Worm (Caenorhabditis elegans): ENCODE data around the gene acr-23.

acr-23 gene

DNA sequence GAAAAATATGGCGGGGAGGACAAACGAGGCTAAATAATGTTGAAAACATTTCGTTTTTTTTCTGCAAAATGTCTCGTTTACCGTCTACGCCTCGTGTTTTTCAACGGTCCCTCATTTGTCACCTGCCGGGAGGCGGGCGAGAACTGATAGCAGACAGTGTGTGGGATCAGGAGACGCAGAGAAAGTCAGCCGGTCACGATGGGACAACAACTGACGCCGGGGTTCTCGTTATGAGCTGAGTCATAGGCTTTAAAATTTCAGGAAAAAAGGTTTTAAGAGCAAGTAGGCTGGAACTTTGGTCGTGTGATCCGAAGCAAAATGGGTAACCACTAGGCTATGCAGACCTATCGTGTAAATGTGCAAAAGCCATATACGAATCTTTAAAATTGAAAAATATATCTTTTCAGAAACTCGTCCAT, 26.4 kb upstream of the acr-23 start, which contains the start of gene W08A12.2 (continued):
- no peak for TF ChIP-seq ztf-11 (tag; optimal IDR thresholded peaks at IDR 0.05)
- no peak for TF ChIP-seq jun-1 (tag; optimal IDR thresholded peaks at IDR 0.05)
- TF ChIP-seq dmd-9 (GFP tag; IDR thresholded peaks at IDR 0.05) = no peak
- TF ChIP-seq ceh-28 (tag; optimal IDR thresholded peaks at IDR 0.05) = no peak
- TF ChIP-seq F37D6.2 (tag; optimal IDR thresholded peaks at IDR 0.05) = no peak
- no peak for TF ChIP-seq egl-27 (tag; optimal IDR thresholded peaks at IDR 0.05)
- peak; percentile 62; the same call in 1 of the 2 replicates for TF ChIP-seq D1046.2 (GFP tag; IDR thresholded peaks at IDR 0.05)
- TF ChIP-seq nhr-41 (GFP tag; IDR thresholded peaks at IDR 0.05) = peak; percentile 74; the same call in 1 of the 2 replicates

DNA sequence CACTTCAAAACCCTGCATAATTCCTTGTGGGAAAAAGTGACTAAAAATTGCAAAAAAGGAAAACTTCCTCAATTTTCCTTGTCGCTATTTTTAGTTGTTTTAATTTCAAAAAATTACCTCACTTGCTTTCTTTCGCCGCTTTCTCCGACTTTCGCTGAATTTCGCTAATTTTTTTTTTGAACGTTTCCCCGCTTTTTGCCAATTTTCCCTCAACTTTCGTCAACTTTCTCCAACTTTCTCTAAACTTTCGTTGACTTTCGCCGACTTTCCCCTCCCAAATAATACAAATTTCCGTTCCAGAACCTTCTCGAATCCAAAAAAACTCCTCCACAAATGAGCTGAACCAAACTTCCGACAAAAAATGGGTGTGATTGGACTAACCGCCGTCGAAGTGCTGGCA, 23.2 kb upstream of the acr-23 start, which contains the start of gene W08A12.3:
TSS of gene W08A12.3 (plus strand) at position 301 of the 400 bp plus-strand sequence.
- no peak for TF ChIP-seq egl-43 (GFP tag; IDR thresholded peaks at IDR 0.05)
- TF ChIP-seq hlh-30 (tag; optimal IDR thresholded peaks at IDR 0.05; ENCODE audit: insufficient read depth) = no peak
- no peak for TF ChIP-seq egl-27 (tag; optimal IDR thresholded peaks at IDR 0.05)
- TF ChIP-seq mdl-1 (tag; optimal IDR thresholded peaks at IDR 0.05) = no peak
- TF ChIP-seq nhr-48 (tag; optimal IDR thresholded peaks at IDR 0.05) = no peak
- TF ChIP-seq F44E2.7 (GFP tag; IDR thresholded peaks at IDR 0.05) = no peak
- TF ChIP-seq nhr-237 (tag; optimal IDR thresholded peaks at IDR 0.05) = no peak
- no peak for TF ChIP-seq nhr-77 (tag; optimal IDR thresholded peaks at IDR 0.05)
- no peak for TF ChIP-seq mdt-29 (GFP tag; IDR thresholded peaks at IDR 0.05)
- no peak for TF ChIP-seq tra-1 (GFP tag; IDR thresholded peaks at IDR 0.05)
- TF ChIP-seq spr-3 (GFP tag; optimal IDR thresholded peaks at IDR 0.05) = no peak
- no peak for TF ChIP-seq lin-13 (GFP tag; optimal IDR thresholded peaks at IDR 0.05)

DNA sequence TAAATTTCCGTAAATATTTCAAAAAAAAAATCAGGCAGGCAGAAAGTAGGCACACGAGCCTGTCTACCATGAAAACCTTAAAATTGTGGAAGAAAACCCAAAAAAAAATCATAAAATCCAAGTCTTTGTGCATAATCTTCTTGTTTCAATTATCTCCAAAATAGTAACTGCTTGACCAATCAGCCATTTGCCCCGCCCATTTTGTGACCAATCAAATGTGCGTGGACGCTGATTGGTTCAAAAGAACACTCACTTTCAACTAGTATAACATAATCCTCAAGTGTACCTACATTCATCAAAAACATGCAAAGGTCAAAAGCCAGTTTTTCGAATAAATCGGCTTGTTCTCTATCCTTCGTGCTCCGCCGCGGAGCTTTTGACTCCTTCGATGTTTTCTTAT, 19.1 kb upstream of the acr-23 start:
- TF ChIP-seq nhr-48 (tag; optimal IDR thresholded peaks at IDR 0.05) (no peak), T20F7.1 (GFP tag; optimal IDR thresholded peaks at IDR 0.05) (no peak), lin-29 (GFP tag; IDR thresholded peaks at IDR 0.05) (no peak), ctbp-1 (GFP tag; IDR thresholded peaks at IDR 0.05) (no peak), unc-62 (GFP tag; optimal IDR thresholded peaks at IDR 0.05 in 1 of 2) (peak in 1 of 2 experiments; percentile 71), unc-62 (tag; optimal IDR thresholded peaks at IDR 0.05) (no peak), aha-1 (tag) (peak; percentile 51), F44E2.7 (GFP tag; IDR thresholded peaks at IDR 0.05) (no peak), lin-39 (tag; optimal IDR thresholded peaks at IDR 0.05) (no peak), ces-1 (GFP tag; optimal IDR thresholded peaks at IDR 0.05) (no peak), vab-7 (GFP tag; IDR thresholded peaks at IDR 0.05) (no peak), nhr-102 (tag; optimal IDR thresholded peaks at IDR 0.05) (no peak), spr-1 (tag; optimal IDR thresholded peaks at IDR 0.05) (no peak), fos-1 (tag; optimal IDR thresholded peaks at IDR 0.05) (no peak)

DNA sequence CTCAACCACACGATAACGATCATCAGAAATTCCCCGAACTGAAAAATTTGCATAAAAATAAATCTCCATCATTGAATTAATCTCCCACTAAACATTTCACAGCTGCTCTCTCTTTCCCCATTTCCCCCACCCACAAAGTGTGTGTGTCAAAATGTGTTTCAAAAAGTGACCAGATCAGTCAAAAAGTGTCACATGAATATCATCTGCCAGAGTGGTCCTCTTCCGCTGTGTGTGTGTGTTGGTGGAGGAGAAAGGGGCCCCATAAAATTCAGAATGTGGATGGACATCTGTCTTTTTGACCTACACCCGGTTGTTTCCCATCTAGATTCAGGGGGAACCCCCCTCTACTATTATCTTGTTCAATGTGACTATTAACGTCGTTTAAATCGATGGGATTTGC, 17.8 kb upstream of the acr-23 start:
- TF ChIP-seq lin-15B (tag; optimal IDR thresholded peaks at IDR 0.05) = no peak
- TF ChIP-seq nhr-11 (tag; optimal IDR thresholded peaks at IDR 0.05) = peak; percentile 16
- no peak for TF ChIP-seq zip-2 (tag; optimal IDR thresholded peaks at IDR 0.05)
- peak; percentile 45 for TF ChIP-seq hlh-30 (tag; optimal IDR thresholded peaks at IDR 0.05; ENCODE audit: insufficient read depth)
- no peak for TF ChIP-seq hif-1 (tag; optimal IDR thresholded peaks at IDR 0.05)
- peak; percentile 41 for TF ChIP-seq hlh-11 (tag; optimal IDR thresholded peaks at IDR 0.05)
- TF ChIP-seq tag-97 (GFP tag; IDR thresholded peaks at IDR 0.05) = no peak
- no peak for TF ChIP-seq lin-38 (GFP tag; IDR thresholded peaks at IDR 0.05)

All from whole organism, L4 larva.